Worm (Caenorhabditis elegans) whole organism, mixed stage, embryonic: ENCODE results near the gene abf-5.

Experiments
- M03D4.4 ChIP-seq: sonication (generic microtip); optimal IDR thresholded peaks from 2 replicates; lab custom pipeline; 2017; ENCODE audit warnings: mild to moderate bottlenecking, missing genetic modification characterization, missing compliant biosample characterization
- bed-3 ChIP-seq: fragments of 200-800 bp; sonication (Bioruptor generic); optimal IDR thresholded peaks from 3 replicates; lab custom pipeline; 2018; ENCODE audit warnings: mild to moderate bottlenecking, missing genetic modification characterization, moderate library complexity, missing compliant biosample characterization
- blmp-1 ChIP-seq: fragments of 150-350 bp; optimal IDR thresholded peaks from 2 replicates; lab custom pipeline; 2014; ENCODE audit warnings: missing biosample characterization, missing genetic modification characterization
- ceh-39 ChIP-seq: fragments of 150-350 bp; optimal IDR thresholded peaks from 2 replicates; lab custom pipeline; 2014; ENCODE audit warnings: missing biosample characterization, missing genetic modification characterization
- ceh-43 ChIP-seq: fragments of 200-800 bp; sonication (Bioruptor generic); optimal IDR thresholded peaks from 2 replicates; lab custom pipeline; 2018; ENCODE audit warnings: mild to moderate bottlenecking, missing genetic modification characterization, moderate library complexity, missing compliant biosample characterization
- ceh-83 ChIP-seq: fragments of 200-800 bp; sonication (Bioruptor generic); optimal IDR thresholded peaks from 2 replicates; lab custom pipeline; 2018; ENCODE audit warnings: mild to moderate bottlenecking, missing genetic modification characterization, missing compliant biosample characterization
- ces-1 ChIP-seq: fragments of 150-350 bp; optimal IDR thresholded peaks from 2 replicates; lab custom pipeline; 2014; ENCODE audit warnings: missing biosample characterization, missing genetic modification reagents, missing genetic modification characterization
- cnd-1 ChIP-seq: fragments of 200-800 bp; sonication (Bioruptor generic); optimal IDR thresholded peaks from 2 replicates; lab custom pipeline; 2018; ENCODE audit warnings: mild to moderate bottlenecking, missing genetic modification characterization, missing compliant biosample characterization
- drap-1 ChIP-seq: fragments of 200-800 bp; sonication (Bioruptor generic); optimal IDR thresholded peaks from 3 replicates; lab custom pipeline; 2018; ENCODE audit warnings: mild to moderate bottlenecking, missing genetic modification characterization, missing compliant biosample characterization
- elt-1 ChIP-seq: sonication (generic microtip); optimal IDR thresholded peaks from 2 replicates; lab custom pipeline; 2017; ENCODE audit warnings: missing genetic modification characterization, mild to moderate bottlenecking, missing compliant biosample characterization, antibody characterized with exemption, moderate library complexity, borderline replicate concordance; ENCODE audit not compliant: insufficient read depth
- elt-3 ChIP-seq: fragments of 150-350 bp; optimal IDR thresholded peaks from 2 replicates; lab custom pipeline; 2014; ENCODE audit warnings: missing biosample characterization, missing genetic modification characterization
- flh-1 ChIP-seq: fragments of 200-800 bp; sonication (Bioruptor generic); optimal IDR thresholded peaks from 2 replicates; lab custom pipeline; 2018; ENCODE audit warnings: mild to moderate bottlenecking, missing genetic modification characterization, moderate library complexity, missing compliant biosample characterization
- ham-2 ChIP-seq: fragments of 200-800 bp; sonication (Bioruptor generic); optimal IDR thresholded peaks from 2 replicates; lab custom pipeline; 2018; ENCODE audit warnings: mild to moderate bottlenecking, missing genetic modification characterization, missing compliant biosample characterization
- hlh-1 ChIP-seq: fragments of 150-350 bp; optimal IDR thresholded peaks from 2 replicates; lab custom pipeline; 2014; ENCODE audit warnings: missing biosample characterization, missing genetic modification reagents, missing genetic modification characterization
- lin-13 ChIP-seq: fragments of 150-350 bp; optimal IDR thresholded peaks from 2 replicates; lab custom pipeline; 2014; ENCODE audit warnings: missing biosample characterization, missing genetic modification characterization
- lin-32 ChIP-seq: fragments of 200-800 bp; sonication (Bioruptor generic); optimal IDR thresholded peaks from 2 replicates; lab custom pipeline; 2018; ENCODE audit warnings: mild to moderate bottlenecking, missing genetic modification characterization, missing compliant biosample characterization
- lsy-2 ChIP-seq: fragments of 150-350 bp; optimal IDR thresholded peaks from 2 replicates; lab custom pipeline; 2014; ENCODE audit warnings: missing biosample characterization, missing genetic modification characterization
- mab-5 ChIP-seq: fragments of 150-350 bp; optimal IDR thresholded peaks from 2 replicates; lab custom pipeline; 2014; ENCODE audit warnings: missing biosample characterization, missing genetic modification characterization
- mep-1 ChIP-seq: fragments of 150-350 bp; optimal IDR thresholded peaks from 2 replicates; lab custom pipeline; 2017; ENCODE audit warnings: missing biosample characterization, missing genetic modification reagents, missing genetic modification characterization, inconsistent platforms
- mls-2 ChIP-seq: sonication (generic microtip); optimal IDR thresholded peaks from 2 replicates; lab custom pipeline; 2016; ENCODE audit warnings: mild to moderate bottlenecking, missing genetic modification characterization, moderate library complexity, missing compliant biosample characterization
- nhr-2 ChIP-seq: fragments of 150-350 bp; optimal IDR thresholded peaks from 2 replicates; lab custom pipeline; 2014; ENCODE audit warnings: missing biosample characterization, missing genetic modification characterization
- nhr-237 ChIP-seq: fragments of 150-350 bp; optimal IDR thresholded peaks from 2 replicates; lab custom pipeline; 2014; ENCODE audit warnings: missing biosample characterization, missing genetic modification characterization
- nhr-28 ChIP-seq: fragments of 150-350 bp; optimal IDR thresholded peaks from 2 replicates; lab custom pipeline; 2014; ENCODE audit warnings: missing biosample characterization, missing genetic modification characterization
- nhr-76 ChIP-seq: sonication (generic microtip); optimal IDR thresholded peaks from 2 replicates; lab custom pipeline; 2017; ENCODE audit warnings: missing biosample characterization, missing genetic modification characterization
- pha-4 ChIP-seq: fragments of 150-350 bp; optimal IDR thresholded peaks from 2 replicates; lab custom pipeline; 2018; ENCODE audit warnings: missing biosample characterization, missing genetic modification reagents, missing genetic modification characterization
- snpc-4 ChIP-seq: fragments of 150-350 bp; optimal IDR thresholded peaks from 2 replicates; lab custom pipeline; 2014; ENCODE audit warnings: missing biosample characterization, missing genetic modification characterization
- sptf-1 ChIP-seq: sonication (generic microtip); optimal IDR thresholded peaks from 2 replicates; lab custom pipeline; 2017; ENCODE audit warnings: mild to moderate bottlenecking, missing genetic modification characterization, moderate library complexity, missing compliant biosample characterization
- tbx-8 ChIP-seq: fragments of 200-800 bp; sonication (Bioruptor generic); optimal IDR thresholded peaks from 2 replicates; lab custom pipeline; 2018; ENCODE audit warnings: mild to moderate bottlenecking, missing genetic modification characterization, moderate library complexity, missing compliant biosample characterization
- unc-120 ChIP-seq: sonication (generic microtip); optimal IDR thresholded peaks from 2 replicates; lab custom pipeline; 2017; ENCODE audit warnings: missing genetic modification characterization, missing compliant biosample characterization; ENCODE audit not compliant: poor library complexity, severe bottlenecking
- unc-39 ChIP-seq: fragments of 150-350 bp; optimal IDR thresholded peaks from 2 replicates; lab custom pipeline; 2014; ENCODE audit warnings: missing biosample characterization, missing genetic modification characterization
- zip-8 ChIP-seq: fragments of 150-350 bp; optimal IDR thresholded peaks from 2 replicates; lab custom pipeline; 2014; ENCODE audit warnings: missing biosample characterization, missing genetic modification characterization
- ztf-11 ChIP-seq: fragments of 150-350 bp; optimal IDR thresholded peaks from 2 replicates; lab custom pipeline; 2014; ENCODE audit warnings: missing biosample characterization, missing genetic modification characterization

Gene abf-5

ce11 chrX:12806926-12807325 lies 14.3 kb downstream of the abf-5 start:
- TF ChIP-seq nhr-2 (tag; lab: Kevin White, UChicago) (no peak), mep-1 (no peak), nhr-237 (tag; lab: Kevin White, UChicago) (no peak), blmp-1 (no peak), lin-13 (tag; lab: Kevin White, UChicago) (no peak), ceh-43 (GFP tag; lab: Kevin White, UChicago) (no peak), hlh-1 (tag; lab: Kevin White, UChicago) (no peak), ces-1 (GFP tag; lab: Kevin White, UChicago) (no peak), unc-39 (no peak), cnd-1 (tag; lab: Kevin White, UChicago) (no peak), snpc-4 (no peak), bed-3 (no peak), nhr-76 (tag; lab: Kevin White, UChicago) (no peak), zip-8 (tag; lab: Kevin White, UChicago) (no peak), lin-32 (GFP tag; lab: Kevin White, UChicago) (no peak), unc-120 (tag; lab: Kevin White, UChicago) (no peak), M03D4.4 (tag; lab: Kevin White, UChicago) (no peak), ceh-39 (tag; lab: Kevin White, UChicago) (no peak)

- TF ChIP-seq pha-4 (tag; lab: Kevin White, UChicago) (no peak), ces-1 (GFP tag; lab: Kevin White, UChicago) (no peak), lin-13 (tag; lab: Kevin White, UChicago) (no peak)
Observed at ce11 chrX:12808085-12808922, 15.7 kb downstream of the abf-5 start, which contains the start of gene nhr-27. Gene nhr-27, minus strand, starts transcription at chrX:12808318.

ce11 chrX:12813539-12813938 lies 20.9 kb downstream of the abf-5 start, which contains the start of gene gei-3:
Gene gei-3, minus strand, starts transcription at chrX:12813639.
- no peak for TF ChIP-seq cnd-1 (tag; lab: Kevin White, UChicago)
- no peak for TF ChIP-seq elt-3 (tag; lab: Kevin White, UChicago)
- TF ChIP-seq ceh-83, result no peak
- TF ChIP-seq flh-1 (GFP tag; lab: Kevin White, UChicago), result no peak
- no peak for TF ChIP-seq pha-4 (tag; lab: Kevin White, UChicago)
- no peak for TF ChIP-seq ham-2 (GFP tag; lab: Kevin White, UChicago)
- no peak for TF ChIP-seq mls-2 (tag; lab: Kevin White, UChicago)
- TF ChIP-seq lin-13 (tag; lab: Kevin White, UChicago), result no peak
- TF ChIP-seq blmp-1, result no peak
- no peak for TF ChIP-seq unc-39
- TF ChIP-seq lsy-2 (tag; lab: Kevin White, UChicago), result no peak
- TF ChIP-seq unc-120 (tag; lab: Kevin White, UChicago), result no peak
- no peak for TF ChIP-seq nhr-237 (tag; lab: Kevin White, UChicago)
- no peak for TF ChIP-seq tbx-8 (GFP tag; lab: Kevin White, UChicago)
- TF ChIP-seq hlh-1 (tag; lab: Kevin White, UChicago), result no peak
- TF ChIP-seq nhr-28, result no peak

ce11 chrX:12815367-12815766 lies 22.7 kb downstream of the abf-5 start:
- TF ChIP-seq drap-1 (GFP tag; lab: Kevin White, UChicago) (no peak), flh-1 (GFP tag; lab: Kevin White, UChicago) (no peak), unc-39 (no peak), blmp-1 (no peak), ces-1 (GFP tag; lab: Kevin White, UChicago) (no peak), unc-120 (tag; lab: Kevin White, UChicago) (no peak), mep-1 (no peak), pha-4 (tag; lab: Kevin White, UChicago) (no peak), sptf-1 (tag; lab: Kevin White, UChicago) (no peak), lin-32 (GFP tag; lab: Kevin White, UChicago) (no peak), ztf-11 (tag; lab: Kevin White, UChicago) (no peak), nhr-2 (tag; lab: Kevin White, UChicago) (no peak), elt-1 (tag; lab: Kevin White, UChicago) (no peak), snpc-4 (no peak), bed-3 (no peak), mab-5 (tag; lab: Kevin White, UChicago) (no peak), zip-8 (tag; lab: Kevin White, UChicago) (no peak)
